Worm (Caenorhabditis elegans): ENCODE results near the gene Y116A8A.7.

- TF ChIP-seq C34F6.9 (tag; optimal IDR thresholded peaks at IDR 0.05) (no peak), nhr-237 (tag; optimal IDR thresholded peaks at IDR 0.05) (no peak), zag-1 (tag; optimal IDR thresholded peaks at IDR 0.05) (no peak), sma-3 (GFP tag; optimal IDR thresholded peaks at IDR 0.05) (no peak), unc-39 (tag; optimal IDR thresholded peaks at IDR 0.05) (no peak), mab-5 (tag; optimal IDR thresholded peaks at IDR 0.05) (no peak), nhr-6 (tag; optimal IDR thresholded peaks at IDR 0.05) (no peak), lin-39 (tag; optimal IDR thresholded peaks at IDR 0.05) (no peak), nhr-11 (tag; optimal IDR thresholded peaks at IDR 0.05) (no peak), ztf-11 (tag; optimal IDR thresholded peaks at IDR 0.05) (no peak), ztf-4 (tag; optimal IDR thresholded peaks at IDR 0.05) (no peak), snpc-4 (tag; optimal IDR thresholded peaks at IDR 0.05) (no peak), R02D3.7 (tag; optimal IDR thresholded peaks at IDR 0.05) (no peak)
These were observed 23.6 kb upstream of the Y116A8A.7 start, which contains the start of gene clec-193 for ce11 chrIV:16806352-16806751.
